Fruit fly (Drosophila melanogaster) whole organism, adult: ENCODE results near the gene Cpr76Bb.
"Not testable (repeated sequence)": the region's sequence is repeated elsewhere in the genome, so short reads cannot be mapped to it uniquely, and the experiment has no call there.

ENCODE experiments used
- CG11617 ChIP-seq: fragments of 200-800 bp; sonication (Bioruptor generic); optimal IDR thresholded peaks from 2 replicates; lab custom pipeline; 2017; ENCODE audit warnings: mild to moderate bottlenecking, missing biosample characterization, missing genetic modification reagents, missing genetic modification characterization
- CG12768 ChIP-seq: fragments of 200-800 bp; sonication (Bioruptor generic); optimal IDR thresholded peaks from 2 replicates; lab custom pipeline; 2017; ENCODE audit warnings: missing biosample characterization, missing genetic modification characterization, mild to moderate bottlenecking, moderate library complexity, missing genetic modification reagents
- CG14711 ChIP-seq: fragments of 200-800 bp; sonication (Bioruptor generic); optimal IDR thresholded peaks from 2 replicates; lab custom pipeline; 2018; ENCODE audit warnings: missing biosample characterization, mild to moderate bottlenecking, missing genetic modification characterization, moderate library complexity
- CG1620 ChIP-seq: fragments of 200-800 bp; sonication (Bioruptor generic); optimal IDR thresholded peaks from 2 replicates; lab custom pipeline; 2016; ENCODE audit warnings: missing biosample characterization, missing genetic modification characterization
- CG33017 ChIP-seq: fragments of 200-800 bp; sonication (Bioruptor generic); optimal IDR thresholded peaks from 2 replicates; lab custom pipeline; 2018; ENCODE audit warnings: missing biosample characterization, mild to moderate bottlenecking, missing genetic modification characterization, moderate library complexity
- CG5204 ChIP-seq: fragments of 200-800 bp; sonication (Bioruptor generic); optimal IDR thresholded peaks from 2 replicates; lab custom pipeline; 2016; ENCODE audit warnings: missing biosample characterization, missing genetic modification characterization
- CG7045 ChIP-seq: fragments of 200-800 bp; sonication (Bioruptor generic); optimal IDR thresholded peaks from 2 replicates; lab custom pipeline; 2017; ENCODE audit warnings: missing biosample characterization, mild to moderate bottlenecking, missing genetic modification characterization
- CG7101 ChIP-seq: fragments of 200-800 bp; sonication (Bioruptor generic); optimal IDR thresholded peaks from 2 replicates; lab custom pipeline; 2018; ENCODE audit warnings: missing biosample characterization, mild to moderate bottlenecking, missing genetic modification characterization, moderate library complexity
- Clk ChIP-seq: fragments of 200-800 bp; sonication (Bioruptor generic); optimal IDR thresholded peaks from 2 replicates; lab custom pipeline; 2017; ENCODE audit warnings: missing biosample characterization, missing genetic modification characterization
- Crg-1 ChIP-seq: fragments of 200-800 bp; sonication (Bioruptor generic); optimal IDR thresholded peaks from 2 replicates; lab custom pipeline; 2016; ENCODE audit warnings: missing biosample characterization, missing genetic modification characterization
- Hr96 ChIP-seq: fragments of 200-800 bp; sonication (Bioruptor generic); optimal IDR thresholded peaks from 2 replicates; lab custom pipeline; 2016; ENCODE audit warnings: missing biosample characterization, missing genetic modification characterization
- Mnt ChIP-seq: fragments of 200-800 bp; sonication (Bioruptor generic); optimal IDR thresholded peaks from 2 replicates; lab custom pipeline; 2016; ENCODE audit warnings: missing biosample characterization, mild to moderate bottlenecking, missing genetic modification characterization
- bab1 ChIP-seq: fragments of 200-800 bp; sonication (Bioruptor generic); optimal IDR thresholded peaks from 3 replicates; lab custom pipeline; 2019; ENCODE audit warnings: missing biosample characterization, mild to moderate bottlenecking, missing genetic modification characterization, moderate library complexity
- cic ChIP-seq: fragments of 200-800 bp; sonication (Bioruptor generic); optimal IDR thresholded peaks from 2 replicates; lab custom pipeline; 2017; ENCODE audit warnings: missing biosample characterization, mild to moderate bottlenecking, missing genetic modification characterization, moderate library complexity
- cnc ChIP-seq, 2 experiments: fragments of >200 bp; optimal IDR thresholded peaks; 2 replicates each; lab custom pipeline; 2017
- kay ChIP-seq: fragments of 200-800 bp; sonication (Bioruptor generic); peaks from one replicate; lab custom pipeline; 2016; ENCODE audit warnings: missing biosample characterization, missing genetic modification characterization, borderline replicate concordance
- ovo ChIP-seq: fragments of 200-800 bp; sonication (Bioruptor generic); optimal IDR thresholded peaks from 2 replicates; lab custom pipeline; 2016; ENCODE audit warnings: missing biosample characterization, missing genetic modification characterization
- pad ChIP-seq: fragments of 200-800 bp; sonication (Bioruptor generic); optimal IDR thresholded peaks from 3 replicates; lab custom pipeline; 2017; ENCODE audit warnings: missing biosample characterization, missing genetic modification characterization, mild to moderate bottlenecking, moderate library complexity, missing genetic modification reagents
- tj ChIP-seq: fragments of 200-800 bp; sonication (Bioruptor generic); optimal IDR thresholded peaks from 3 replicates; lab custom pipeline; 2017; ENCODE audit warnings: missing biosample characterization, mild to moderate bottlenecking, missing genetic modification characterization, moderate library complexity
- toe ChIP-seq: fragments of 200-800 bp; sonication (Bioruptor generic); optimal IDR thresholded peaks from 2 replicates; lab custom pipeline; 2016; ENCODE audit warnings: missing biosample characterization, missing genetic modification characterization

The Cpr76Bb gene

DNA sequence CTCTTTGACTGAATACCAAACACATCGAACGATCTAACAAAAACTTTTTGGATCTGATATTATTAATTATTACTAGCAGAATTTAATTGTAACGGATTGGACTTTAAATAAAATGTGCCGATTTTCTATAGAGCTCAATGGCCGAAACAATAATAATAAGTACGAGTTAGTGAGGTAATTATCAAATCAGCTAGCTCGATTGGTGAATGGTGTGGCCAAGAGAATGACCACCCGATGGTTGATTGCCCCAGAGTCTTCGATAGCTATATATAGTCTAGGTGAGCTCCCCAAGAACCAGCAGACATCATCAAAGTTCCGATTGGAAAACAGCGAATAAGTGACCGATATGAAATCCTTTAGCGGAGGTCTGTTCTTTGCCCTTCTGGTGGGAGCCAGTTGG lies at the start of gene Cpr76Bb:
Gene Cpr76Bb, plus strand, starts transcription at position 301 of the 400 bp plus-strand sequence.
- no peak for TF ChIP-seq CG33017 (tag; lab: Kevin White, UChicago)
- no peak for TF ChIP-seq CG12768 (GFP tag; lab: Kevin White, UChicago)
- no peak for TF ChIP-seq cic (GFP tag; lab: Kevin White, UChicago)
- TF ChIP-seq CG7045 (GFP tag; lab: Kevin White, UChicago), result no peak
- TF ChIP-seq CG11617 (GFP tag; lab: Kevin White, UChicago), result no peak
- TF ChIP-seq kay, result no peak
- TF ChIP-seq CG7101 (tag; lab: Kevin White, UChicago), result no peak
- TF ChIP-seq Clk (GFP tag; lab: Kevin White, UChicago), result no peak
- TF ChIP-seq Crg-1, result no peak
- TF ChIP-seq Hr96 (GFP tag; lab: Kevin White, UChicago), result no peak
- no peak for TF ChIP-seq bab1 (GFP tag; lab: Kevin White, UChicago)

DNA sequence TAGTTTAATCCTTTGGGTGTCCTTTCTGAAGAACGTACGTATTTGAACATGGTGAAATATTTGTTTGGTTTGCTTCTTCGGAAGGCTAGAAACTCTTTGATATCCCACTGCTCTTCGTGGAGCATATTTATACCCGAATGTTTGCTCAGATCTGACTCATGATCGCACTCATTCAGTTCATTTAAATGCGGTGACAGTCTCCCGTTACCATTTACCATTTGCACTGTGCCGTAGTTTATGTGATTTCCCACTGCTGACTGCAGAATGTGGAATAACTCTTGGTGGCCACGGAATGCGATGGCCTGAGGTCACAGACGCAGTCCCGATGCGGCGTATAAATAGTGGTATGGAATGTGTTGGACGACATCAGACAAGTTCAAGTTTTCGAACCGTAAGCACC lies 47.3 kb upstream of the Cpr76Bb start, which contains the start of the genes 825-Oak and CG12519:
Gene 825-Oak, minus strand, starts transcription at position 101 of the 400 bp plus-strand sequence.
Gene CG12519, plus strand, starts transcription at position 364 of the 400 bp plus-strand sequence.
- not testable (repeated sequence) for TF ChIP-seq Mnt (GFP tag; lab: Kevin White, UChicago); bab1 (GFP tag; lab: Kevin White, UChicago); tj

DNA sequence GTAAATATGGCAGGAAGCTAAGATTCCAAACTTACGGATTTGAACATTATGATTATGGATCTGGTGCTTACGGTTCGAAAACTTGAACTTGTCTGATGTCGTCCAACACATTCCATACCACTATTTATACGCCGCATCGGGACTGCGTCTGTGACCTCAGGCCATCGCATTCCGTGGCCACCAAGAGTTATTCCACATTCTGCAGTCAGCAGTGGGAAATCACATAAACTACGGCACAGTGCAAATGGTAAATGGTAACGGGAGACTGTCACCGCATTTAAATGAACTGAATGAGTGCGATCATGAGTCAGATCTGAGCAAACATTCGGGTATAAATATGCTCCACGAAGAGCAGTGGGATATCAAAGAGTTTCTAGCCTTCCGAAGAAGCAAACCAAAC lies 44.0 kb upstream of the Cpr76Bb start, which contains the start of the genes CG18294 and CG32213:
Gene CG18294, minus strand, starts transcription at position 101 of the 400 bp plus-strand sequence.
Gene CG32213, plus strand, starts transcription at position 362 of the 400 bp plus-strand sequence.
- TF ChIP-seq CG5204 (GFP tag; lab: Kevin White, UChicago); Clk (GFP tag; lab: Kevin White, UChicago); Crg-1: not testable (repeated sequence)

DNA sequence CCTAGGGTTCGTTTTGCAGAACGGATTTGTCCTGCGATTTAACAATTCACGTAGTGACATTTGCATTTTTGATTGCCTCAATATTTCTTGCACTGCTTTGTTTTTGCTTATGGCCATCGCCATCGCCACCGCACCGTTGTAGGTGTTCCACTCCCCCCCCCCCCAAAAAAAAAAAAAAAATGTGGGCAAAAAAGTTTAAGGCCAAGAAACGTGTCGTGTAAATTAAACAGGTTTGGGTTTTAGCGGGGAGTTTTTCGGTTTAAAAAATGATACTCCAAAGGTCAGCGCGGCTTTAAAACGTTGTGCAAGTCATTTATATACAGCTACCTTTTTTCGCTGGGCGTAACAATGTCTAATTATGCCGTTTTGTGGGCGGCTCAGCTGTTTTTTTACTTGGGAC lies 38.2 kb upstream of the Cpr76Bb start:
- TF ChIP-seq CG7045 (GFP tag; lab: Kevin White, UChicago) (no peak), Hr96 (GFP tag; lab: Kevin White, UChicago) (no peak), CG11617 (GFP tag; lab: Kevin White, UChicago) (no peak), toe (GFP tag; lab: Kevin White, UChicago) (no peak), Crg-1 (no peak), pad (GFP tag; lab: Kevin White, UChicago) (no peak), bab1 (GFP tag; lab: Kevin White, UChicago) (no peak), Clk (GFP tag; lab: Kevin White, UChicago) (no peak), ovo (no peak), cic (GFP tag; lab: Kevin White, UChicago) (no peak), cnc (optimal IDR thresholded peaks at IDR 0.05; lab: Kevin White, UChicago) (no peak), CG14711 (tag; lab: Kevin White, UChicago) (no peak), Mnt (GFP tag; lab: Kevin White, UChicago) (no peak), tj (no peak), CG7101 (tag; lab: Kevin White, UChicago) (no peak), kay (no peak)

DNA sequence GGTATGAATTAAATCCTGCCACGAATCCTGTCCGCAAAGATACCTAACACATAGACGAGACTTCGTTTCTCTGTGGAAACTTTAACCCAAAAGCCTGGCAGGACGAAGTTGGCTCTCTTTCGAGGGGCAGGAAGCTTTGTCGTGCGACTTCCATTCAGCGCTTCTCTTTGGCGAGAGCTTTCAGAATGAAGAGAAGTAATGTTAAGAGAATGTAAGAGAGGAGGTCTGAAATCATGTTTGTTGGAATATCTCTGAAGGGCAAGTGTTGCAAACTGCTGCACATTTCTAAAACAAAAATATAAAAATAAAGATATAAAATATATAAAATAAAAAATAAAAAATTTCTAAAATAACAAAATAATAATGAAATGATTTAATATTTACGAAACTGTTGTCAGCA lies 37.4 kb upstream of the Cpr76Bb start:
- TF ChIP-seq pad (GFP tag; lab: Kevin White, UChicago) (no peak), Mnt (GFP tag; lab: Kevin White, UChicago) (no peak), cic (GFP tag; lab: Kevin White, UChicago) (no peak)

DNA sequence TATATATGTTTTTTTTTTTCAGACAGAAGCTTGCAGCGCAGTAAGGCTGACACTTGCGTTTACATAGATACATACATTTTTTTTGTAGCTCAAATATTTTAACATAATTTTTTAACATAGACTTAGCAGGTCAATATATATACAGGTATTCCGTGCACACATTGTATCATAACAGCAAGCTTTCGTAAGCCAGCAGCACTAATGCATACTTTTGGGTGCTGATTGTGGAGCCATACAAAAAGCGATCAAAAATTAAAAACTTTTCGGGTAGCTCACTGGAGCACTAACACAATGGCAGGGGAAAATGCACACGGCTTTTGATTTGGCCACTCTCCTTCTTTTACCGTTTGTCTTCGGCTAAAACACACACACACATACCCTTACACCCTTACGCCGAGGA lies 36.4 kb upstream of the Cpr76Bb start:
- TF ChIP-seq cnc (optimal IDR thresholded peaks at IDR 0.05; lab: Kevin White, UChicago), result no peak
- peak; percentile 49 for TF ChIP-seq kay
- TF ChIP-seq tj, result no peak

DNA sequence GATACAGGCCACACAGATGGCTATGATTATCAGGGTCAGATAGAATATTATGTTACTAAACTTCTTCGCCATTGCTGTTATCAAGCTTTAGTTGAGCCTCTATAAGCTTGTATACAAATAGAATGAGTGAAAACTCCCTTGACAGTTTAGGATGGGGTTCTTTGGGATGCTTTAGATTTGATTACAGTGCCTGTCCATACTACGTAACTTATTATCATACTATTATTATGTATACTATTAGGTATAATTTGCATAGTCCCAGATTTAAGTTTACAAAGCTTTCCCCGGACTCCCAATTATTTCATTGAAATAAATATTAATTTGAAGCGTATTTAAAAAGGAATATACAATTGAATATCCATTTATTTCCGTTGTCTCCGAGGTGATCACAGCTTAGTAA lies 33.1 kb upstream of the Cpr76Bb start, which contains the start of gene brv1:
Gene brv1, minus strand, starts transcription at position 101 of the 400 bp plus-strand sequence.
- TF ChIP-seq CG14711 (tag; lab: Kevin White, UChicago), result no peak
- no peak for TF ChIP-seq CG1620
- TF ChIP-seq toe (GFP tag; lab: Kevin White, UChicago), result no peak
- TF ChIP-seq pad (GFP tag; lab: Kevin White, UChicago), result no peak
- no peak for TF ChIP-seq Clk (GFP tag; lab: Kevin White, UChicago)
- TF ChIP-seq CG33017 (tag; lab: Kevin White, UChicago), result no peak

DNA sequence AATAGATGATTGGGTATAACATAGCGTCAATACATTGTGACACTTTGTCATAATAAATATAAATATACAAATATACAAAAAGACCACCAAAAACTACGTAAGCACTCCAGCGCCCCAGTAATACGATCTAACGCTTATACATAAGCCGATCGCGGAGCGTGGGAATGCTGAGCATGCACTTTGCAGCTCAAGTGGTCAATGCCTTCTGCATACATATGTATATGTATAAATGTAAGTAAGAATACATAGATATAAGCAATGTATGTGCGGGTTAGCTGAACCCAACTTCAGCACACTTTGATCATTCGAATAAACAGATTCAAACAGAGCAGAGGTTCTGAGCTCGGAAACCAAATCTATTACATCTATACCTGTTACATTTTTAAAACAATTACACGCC lies 32.2 kb upstream of the Cpr76Bb start, which contains the start of gene CG32212:
Gene CG32212, plus strand, starts transcription at position 301 of the 400 bp plus-strand sequence.
- TF ChIP-seq Clk (GFP tag; lab: Kevin White, UChicago); cic (GFP tag; lab: Kevin White, UChicago); tj: not testable (repeated sequence)
